Worm (Caenorhabditis elegans): ENCODE data around the gene itm-2.
A peak's percentile ranks its signal among the peaks of the same experiment; 100 is the strongest.

The itm-2 gene

DNA sequence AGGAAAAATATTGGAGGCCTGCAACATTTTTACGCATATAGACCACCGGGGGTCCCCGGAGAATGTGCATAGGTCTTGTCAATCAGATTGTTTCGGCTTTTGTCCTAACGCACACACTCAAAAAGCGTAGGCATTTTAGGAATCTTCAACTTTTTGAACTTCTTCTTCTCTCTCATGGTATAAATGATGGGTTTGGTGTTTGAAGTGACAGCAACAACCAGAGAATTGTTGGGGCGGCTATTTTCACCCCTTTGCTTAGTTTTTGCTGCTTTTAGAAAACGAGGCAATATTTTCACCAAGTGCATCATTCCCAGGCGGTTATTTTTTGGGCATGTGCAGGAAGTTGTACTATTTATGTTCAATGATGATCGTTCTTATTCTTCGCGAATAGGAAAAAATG, 6.7 kb downstream of the itm-2 start:
- TF ChIP-seq ztf-11 (tag; optimal IDR thresholded peaks at IDR 0.05): no peak
- TF ChIP-seq R02D3.7 (tag; optimal IDR thresholded peaks at IDR 0.05): no peak
- TF ChIP-seq daf-12 (tag; optimal IDR thresholded peaks at IDR 0.05): no peak
- TF ChIP-seq nhr-43 (tag; optimal IDR thresholded peaks at IDR 0.05; ENCODE audit: poor library complexity, severe bottlenecking): no peak
- TF ChIP-seq fkh-2 (tag; optimal IDR thresholded peaks at IDR 0.05): no peak
- peak; percentile 18 for TF ChIP-seq unc-62 (GFP tag; optimal IDR thresholded peaks at IDR 0.05)
- no peak for TF ChIP-seq tbx-2 (tag; optimal IDR thresholded peaks at IDR 0.05)
- no peak for TF ChIP-seq fos-1 (tag; optimal IDR thresholded peaks at IDR 0.05)
- TF ChIP-seq mdl-1 (tag; optimal IDR thresholded peaks at IDR 0.05): no peak
- TF ChIP-seq eor-1 (tag; optimal IDR thresholded peaks at IDR 0.05): no peak
- TF ChIP-seq nfya-1 (tag; optimal IDR thresholded peaks at IDR 0.05; ENCODE audit: insufficient read depth): no peak
- TF ChIP-seq lin-39 (tag; optimal IDR thresholded peaks at IDR 0.05): peak; percentile 32
- TF ChIP-seq elt-2 (tag; optimal IDR thresholded peaks at IDR 0.05): no peak
- no peak for TF ChIP-seq elt-3 (tag; optimal IDR thresholded peaks at IDR 0.05)
- no peak for TF ChIP-seq nhr-25 (tag; optimal IDR thresholded peaks at IDR 0.05)
- no peak for TF ChIP-seq ztf-4 (tag; optimal IDR thresholded peaks at IDR 0.05)

- TF ChIP-seq lin-39 (tag; optimal IDR thresholded peaks at IDR 0.05): no peak
- no peak for TF ChIP-seq nhr-77 (tag; optimal IDR thresholded peaks at IDR 0.05)
- no peak for TF ChIP-seq elt-1 (tag; optimal IDR thresholded peaks at IDR 0.05)
- TF ChIP-seq egl-27 (tag; optimal IDR thresholded peaks at IDR 0.05): no peak
- TF ChIP-seq skn-1 (tag; optimal IDR thresholded peaks at IDR 0.05): no peak
- no peak for TF ChIP-seq nhr-28 (tag; optimal IDR thresholded peaks at IDR 0.05)
- TF ChIP-seq nhr-237 (tag; optimal IDR thresholded peaks at IDR 0.05): no peak
- no peak for TF ChIP-seq jun-1 (tag; optimal IDR thresholded peaks at IDR 0.05)
- TF ChIP-seq elt-2 (tag; optimal IDR thresholded peaks at IDR 0.05): no peak
- TF ChIP-seq fkh-2 (tag; optimal IDR thresholded peaks at IDR 0.05): no peak
- TF ChIP-seq pqm-1 (tag; optimal IDR thresholded peaks at IDR 0.05): no peak
- no peak for TF ChIP-seq nhr-43 (tag; optimal IDR thresholded peaks at IDR 0.05; ENCODE audit: poor library complexity, severe bottlenecking)
- TF ChIP-seq nfya-1 (tag; optimal IDR thresholded peaks at IDR 0.05; ENCODE audit: insufficient read depth): no peak
- TF ChIP-seq ztf-11 (tag; optimal IDR thresholded peaks at IDR 0.05): no peak
- no peak for TF ChIP-seq lsy-12 (tag; optimal IDR thresholded peaks at IDR 0.05)
- TF ChIP-seq nhr-25 (tag; optimal IDR thresholded peaks at IDR 0.05): no peak
- TF ChIP-seq daf-12 (tag; optimal IDR thresholded peaks at IDR 0.05): no peak
- TF ChIP-seq zag-1 (tag; optimal IDR thresholded peaks at IDR 0.05): no peak
- TF ChIP-seq nhr-11 (tag; optimal IDR thresholded peaks at IDR 0.05): no peak
- no peak for TF ChIP-seq tbx-2 (tag; optimal IDR thresholded peaks at IDR 0.05)
Measured at ce11 chrX:5455107-5455506, 10.1 kb downstream of the itm-2 start.

DNA sequence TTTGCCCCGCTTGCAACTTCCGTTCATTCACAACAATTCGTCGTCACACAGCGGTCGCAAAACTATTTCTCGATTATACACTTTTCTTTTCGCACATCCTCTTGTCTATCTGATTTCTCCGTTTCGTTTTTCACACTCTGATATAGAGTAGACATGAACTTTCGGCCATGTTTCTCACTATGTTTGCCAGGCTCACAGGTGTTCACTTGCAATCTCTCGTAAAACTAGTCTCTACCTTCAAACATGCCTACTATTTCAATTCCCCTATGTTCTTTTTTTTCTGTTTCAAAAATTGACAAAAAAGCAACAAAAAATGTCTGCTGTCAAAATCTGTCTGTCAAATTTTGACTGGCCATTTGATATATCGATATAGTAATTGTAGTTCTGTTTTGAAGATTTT, 12.2 kb downstream of the itm-2 start:
- TF ChIP-seq ztf-4 (tag; optimal IDR thresholded peaks at IDR 0.05) (no peak), ceh-82 (tag; optimal IDR thresholded peaks at IDR 0.05) (no peak), tbx-2 (tag; optimal IDR thresholded peaks at IDR 0.05) (no peak), nfya-1 (tag; optimal IDR thresholded peaks at IDR 0.05; ENCODE audit: insufficient read depth) (no peak), egl-27 (tag; optimal IDR thresholded peaks at IDR 0.05) (no peak), zag-1 (tag; optimal IDR thresholded peaks at IDR 0.05) (no peak), nhr-76 (tag; optimal IDR thresholded peaks at IDR 0.05) (no peak), elt-1 (tag; optimal IDR thresholded peaks at IDR 0.05) (no peak), egl-5 (tag; optimal IDR thresholded peaks at IDR 0.05) (no peak), fkh-2 (tag; optimal IDR thresholded peaks at IDR 0.05) (no peak), ztf-11 (tag; optimal IDR thresholded peaks at IDR 0.05) (no peak), nhr-12 (tag; optimal IDR thresholded peaks at IDR 0.05) (no peak)

ce11 chrX:5458043-5458442, 13.1 kb downstream of the itm-2 start:
- TF ChIP-seq elt-2 (tag; optimal IDR thresholded peaks at IDR 0.05): no peak
- no peak for TF ChIP-seq mdl-1 (tag; optimal IDR thresholded peaks at IDR 0.05)
- TF ChIP-seq hmg-11 (tag; optimal IDR thresholded peaks at IDR 0.05): no peak
- no peak for TF ChIP-seq daf-12 (tag; optimal IDR thresholded peaks at IDR 0.05)
- no peak for TF ChIP-seq ztf-11 (tag; optimal IDR thresholded peaks at IDR 0.05)
- TF ChIP-seq nhr-11 (tag; optimal IDR thresholded peaks at IDR 0.05): no peak
- no peak for TF ChIP-seq egl-5 (tag; optimal IDR thresholded peaks at IDR 0.05)
- no peak for TF ChIP-seq sea-2 (GFP tag; optimal IDR thresholded peaks at IDR 0.05)

DNA sequence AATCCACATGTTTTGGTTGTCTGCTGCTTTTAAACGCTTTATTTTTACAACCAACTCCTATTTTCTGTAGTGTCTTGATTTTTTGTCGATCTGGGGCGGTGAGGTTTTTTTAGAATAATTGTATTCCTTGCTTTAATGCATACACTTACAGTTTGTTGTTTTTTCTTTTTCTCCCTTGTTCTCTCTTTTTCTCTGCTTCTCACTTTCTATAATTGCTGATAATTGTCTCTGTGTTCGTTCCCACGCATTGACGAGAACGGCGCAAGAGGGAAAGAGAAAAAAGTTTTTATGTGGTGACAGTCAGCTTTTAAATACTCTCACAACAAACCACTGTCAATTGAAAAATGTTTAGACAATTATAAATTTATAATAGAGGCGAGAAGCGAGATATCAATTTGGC, 13.8 kb downstream of the itm-2 start:
- TF ChIP-seq nhr-23 (tag; optimal IDR thresholded peaks at IDR 0.05) (no peak), skn-1 (tag; optimal IDR thresholded peaks at IDR 0.05) (no peak), elt-2 (tag; optimal IDR thresholded peaks at IDR 0.05) (peak; percentile 31), ceh-9 (tag; optimal IDR thresholded peaks at IDR 0.05) (no peak)
